Worm (Caenorhabditis elegans) whole organism, young adult: ENCODE data around the gene F12A10.8.

Source experiments
- B0336.3 ChIP-seq: fragments of 200-800 bp; sonication (Bioruptor generic); IDR thresholded peaks from 2 replicates; pipeline ENCODE4 v1.3.6; 2022; ENCODE audit warnings: missing genetic modification characterization, missing compliant biosample characterization
- C17E4.6 ChIP-seq: fragments of 200-800 bp; sonication (Bioruptor generic); IDR thresholded peaks from 2 replicates; pipeline ENCODE4 v1.3.6; 2022; ENCODE audit warnings: missing genetic modification reagents, missing genetic modification characterization, missing compliant biosample characterization
- F10E7.11 ChIP-seq: sonication (generic microtip); optimal IDR thresholded peaks from 2 replicates; lab custom pipeline; 2017; ENCODE audit warnings: mild to moderate bottlenecking, missing genetic modification characterization, moderate library complexity, missing compliant biosample characterization
- F33H1.4 ChIP-seq: fragments of 200-800 bp; sonication (Bioruptor generic); IDR thresholded peaks from 2 replicates; pipeline ENCODE4 v1.3.6; 2022; ENCODE audit warnings: missing genetic modification reagents, missing genetic modification characterization, missing compliant biosample characterization
- F37B4.10 ChIP-seq: fragments of 200-800 bp; sonication (Bioruptor generic); IDR thresholded peaks from 2 replicates; pipeline ENCODE4 v1.3.6; 2022; ENCODE audit warnings: missing genetic modification characterization, missing compliant biosample characterization
- F57A8.1 ChIP-seq: fragments of 200-800 bp; sonication (Bioruptor generic); optimal IDR thresholded peaks from 2 replicates; lab custom pipeline; 2018; ENCODE audit warnings: mild to moderate bottlenecking, missing genetic modification characterization, moderate library complexity, missing compliant biosample characterization
- Y53F4B.3 ChIP-seq: fragments of 200-800 bp; sonication (Bioruptor generic); IDR thresholded peaks from 2 replicates; pipeline ENCODE4 v1.3.6; 2022; ENCODE audit warnings: missing genetic modification reagents, missing genetic modification characterization, missing compliant biosample characterization
- Y53G8AR.9 ChIP-seq: fragments of 200-800 bp; sonication (Bioruptor generic); conservative IDR thresholded peaks from 2 replicates; pipeline ENCODE4 v1.3.6; 2022; ENCODE audit warnings: missing genetic modification reagents, missing genetic modification characterization, missing compliant biosample characterization
- Y79H2A.3 ChIP-seq: fragments of 200-800 bp; sonication (Bioruptor generic); conservative IDR thresholded peaks from 2 replicates; pipeline ENCODE4 v1.3.6; 2022; ENCODE audit warnings: missing genetic modification reagents, missing genetic modification characterization, missing compliant biosample characterization
- Y95B8A.8 ChIP-seq: fragments of 200-800 bp; sonication (Bioruptor generic); IDR thresholded peaks from 2 replicates; pipeline ENCODE4 v1.3.6; 2022; ENCODE audit warnings: missing genetic modification reagents, missing genetic modification characterization, missing compliant biosample characterization
- ZK185.1 ChIP-seq: sonication (generic microtip); optimal IDR thresholded peaks from 2 replicates; lab custom pipeline; 2016; ENCODE audit warnings: mild to moderate bottlenecking, missing genetic modification characterization, missing compliant biosample characterization; ENCODE audit not compliant: poor library complexity, severe bottlenecking
- aptf-2 ChIP-seq: fragments of 200-800 bp; sonication (Bioruptor generic); conservative IDR thresholded peaks from 2 replicates; pipeline ENCODE4 v1.3.6; 2022; ENCODE audit warnings: missing genetic modification reagents, missing genetic modification characterization, missing compliant biosample characterization
- atf-7 ChIP-seq: sonication (generic microtip); optimal IDR thresholded peaks from 2 replicates; lab custom pipeline; 2017; ENCODE audit warnings: mild to moderate bottlenecking, missing genetic modification characterization, missing compliant biosample characterization
- attf-3 ChIP-seq: fragments of 200-800 bp; sonication (Bioruptor generic); conservative IDR thresholded peaks from 2 replicates; pipeline ENCODE4 v1.3.6; 2022; ENCODE audit warnings: missing genetic modification reagents, missing genetic modification characterization, missing compliant biosample characterization
- attf-6 ChIP-seq: fragments of 200-800 bp; sonication (Bioruptor generic); IDR thresholded peaks from 2 replicates; pipeline ENCODE4 v1.3.6; 2022; ENCODE audit warnings: missing genetic modification reagents, missing genetic modification characterization, missing compliant biosample characterization
- bed-2 ChIP-seq: fragments of 200-800 bp; sonication (Bioruptor generic); IDR thresholded peaks from 2 replicates; pipeline ENCODE4 v1.3.6; 2022; ENCODE audit warnings: missing genetic modification reagents, missing genetic modification characterization, missing compliant biosample characterization
- cebp-1 ChIP-seq, 2 experiments: fragments of 200-800 bp in 1 of 2; sonication (Bioruptor generic) in 1 of 2; sonication (generic microtip) in 1 of 2; IDR thresholded peaks in 1 of 2; optimal IDR thresholded peaks in 1 of 2; 2 replicates each; pipeline versions ENCODE4 v1.3.6 to Lab custom; 2017 to 2022; ENCODE audit warnings: missing compliant biosample characterization in 2 of 2, missing genetic modification characterization in 2 of 2, mild to moderate bottlenecking in 1 of 2, missing genetic modification reagents in 1 of 2, moderate library complexity in 1 of 2
- cebp-2 ChIP-seq: fragments of 200-800 bp; sonication (Bioruptor generic); IDR thresholded peaks from 2 replicates; pipeline ENCODE4 v1.3.6; 2022; ENCODE audit warnings: missing genetic modification characterization, missing compliant biosample characterization
- ceh-40 ChIP-seq: fragments of 200-800 bp; sonication (Bioruptor generic); IDR thresholded peaks from 2 replicates; pipeline ENCODE4 v1.3.6; 2022; ENCODE audit warnings: missing genetic modification characterization, missing compliant biosample characterization
- chd-7 ChIP-seq: sonication (generic microtip); optimal IDR thresholded peaks from 2 replicates; lab custom pipeline; 2016; ENCODE audit warnings: mild to moderate bottlenecking, missing genetic modification characterization, moderate library complexity, missing compliant biosample characterization
- die-1 ChIP-seq: sonication (generic microtip); optimal IDR thresholded peaks from 2 replicates; lab custom pipeline; 2016; ENCODE audit warnings: missing genotype, mild to moderate bottlenecking, missing genetic modification characterization, missing compliant biosample characterization
- dox-1 ChIP-seq: fragments of 200-800 bp; sonication (Bioruptor generic); IDR thresholded peaks from 2 replicates; pipeline ENCODE4 v1.3.6; 2022; ENCODE audit warnings: missing genetic modification reagents, missing genetic modification characterization, missing compliant biosample characterization
- dpff-1 ChIP-seq: sonication (generic microtip); optimal IDR thresholded peaks from 2 replicates; lab custom pipeline; 2017; ENCODE audit warnings: mild to moderate bottlenecking, missing genetic modification characterization, missing compliant biosample characterization
- egl-18 ChIP-seq: fragments of 200-800 bp; sonication (Bioruptor generic); IDR thresholded peaks from 2 replicates; pipeline ENCODE4 v1.3.6; 2022; ENCODE audit warnings: missing genetic modification reagents, missing genetic modification characterization, missing compliant biosample characterization
- ets-4 ChIP-seq: fragments of 200-800 bp; sonication (Bioruptor generic); optimal IDR thresholded peaks from 2 replicates; lab custom pipeline; 2018; ENCODE audit warnings: mild to moderate bottlenecking, missing genetic modification characterization, missing compliant biosample characterization
- gei-17 ChIP-seq: fragments of 200-800 bp; sonication (Bioruptor generic); optimal IDR thresholded peaks from 2 replicates; lab custom pipeline; 2018; ENCODE audit warnings: mild to moderate bottlenecking, missing genetic modification characterization, missing compliant biosample characterization
- hmg-1.2 ChIP-seq: fragments of 200-800 bp; sonication (Bioruptor generic); IDR thresholded peaks from 2 replicates; pipeline ENCODE4 v1.3.6; 2022; ENCODE audit warnings: missing genetic modification reagents, missing genetic modification characterization, missing compliant biosample characterization
- hrde-1 ChIP-seq: sonication (generic microtip); optimal IDR thresholded peaks from 2 replicates; lab custom pipeline; 2016; ENCODE audit warnings: missing genetic modification characterization, mild to moderate bottlenecking, missing compliant biosample characterization, moderate library complexity, missing genotype, missing genetic modification reagents, borderline replicate concordance
- lag-1 ChIP-seq: fragments of 200-800 bp; sonication (Bioruptor generic); IDR thresholded peaks from 2 replicates; pipeline ENCODE4 v1.3.6; 2022; ENCODE audit warnings: missing genetic modification reagents, missing genetic modification characterization, missing compliant biosample characterization
- lin-54 ChIP-seq: fragments of 200-800 bp; sonication (Bioruptor generic); optimal IDR thresholded peaks from 2 replicates; lab custom pipeline; 2018; ENCODE audit warnings: mild to moderate bottlenecking, missing genetic modification characterization, missing compliant biosample characterization
- lsl-1 ChIP-seq: fragments of 200-800 bp; sonication (Bioruptor generic); optimal IDR thresholded peaks from 2 replicates; lab custom pipeline; 2018; ENCODE audit warnings: mild to moderate bottlenecking, missing genetic modification characterization, moderate library complexity, missing compliant biosample characterization
- madf-3 ChIP-seq: fragments of 200-800 bp; sonication (Bioruptor generic); IDR thresholded peaks from 2 replicates; pipeline ENCODE4 v1.3.6; 2022; ENCODE audit warnings: missing genetic modification reagents, missing genetic modification characterization, missing compliant biosample characterization
- mcd-1 ChIP-seq: fragments of 200-800 bp; sonication (Bioruptor generic); IDR thresholded peaks from 2 replicates; pipeline ENCODE4 v1.3.6; 2022; ENCODE audit warnings: missing genetic modification reagents, missing genetic modification characterization, missing compliant biosample characterization
- mel-28 ChIP-seq: sonication (generic microtip); optimal IDR thresholded peaks from 2 replicates; lab custom pipeline; 2016; ENCODE audit warnings: borderline replicate concordance, mild to moderate bottlenecking, missing genetic modification characterization, missing compliant biosample characterization
- nhr-90 ChIP-seq: sonication (generic microtip); optimal IDR thresholded peaks from 2 replicates; lab custom pipeline; 2016; ENCODE audit warnings: missing genotype, mild to moderate bottlenecking, missing genetic modification characterization, missing compliant biosample characterization
- pha-4 ChIP-seq: fragments of 150-350 bp; sonication (generic microtip); optimal IDR thresholded peaks from 2 replicates; lab custom pipeline; 2014; ENCODE audit warnings: missing biosample characterization, missing genetic modification reagents, missing genetic modification characterization
- rcor-1 ChIP-seq: fragments of 200-800 bp; sonication (Bioruptor generic); IDR thresholded peaks from 2 replicates; pipeline ENCODE4 v1.3.6; 2022; ENCODE audit warnings: missing genetic modification reagents, missing genetic modification characterization, missing compliant biosample characterization
- rpc-1 ChIP-seq, 2 experiments: fragments of 150-350 bp in 1 of 2; sonication (generic microtip) in 1 of 2; optimal IDR thresholded peaks; 2 replicates each; lab custom pipeline; 2014 to 2018; ENCODE audit warnings: missing biosample characterization in 1 of 2, missing genetic modification characterization in 1 of 2, missing genetic modification reagents in 1 of 2, missing genotype in 1 of 2
- sea-2 ChIP-seq: fragments of 200-800 bp; sonication (Bioruptor generic); IDR thresholded peaks from 2 replicates; pipeline ENCODE4 v1.3.6; 2022; ENCODE audit warnings: missing genetic modification characterization, missing compliant biosample characterization
- snpc-1.1 ChIP-seq: sonication (generic microtip); optimal IDR thresholded peaks from 2 replicates; lab custom pipeline; 2017; ENCODE audit warnings: missing genetic modification characterization, mild to moderate bottlenecking, missing compliant biosample characterization, antibody characterized with exemption, moderate library complexity, missing genotype, missing genetic modification reagents; ENCODE audit not compliant: insufficient read depth
- sptf-2 ChIP-seq: fragments of 200-800 bp; sonication (Bioruptor generic); optimal IDR thresholded peaks from 2 replicates; lab custom pipeline; 2018; ENCODE audit warnings: mild to moderate bottlenecking, missing genetic modification characterization, missing compliant biosample characterization
- unc-130 ChIP-seq: sonication (generic microtip); optimal IDR thresholded peaks from 2 replicates; lab custom pipeline; 2016; ENCODE audit warnings: missing genetic modification reagents, missing genetic modification characterization, missing compliant biosample characterization
- unc-62 ChIP-seq: fragments of 150-350 bp; optimal IDR thresholded peaks from 2 replicates; lab custom pipeline; 2014; ENCODE audit warnings: missing biosample characterization, missing genetic modification reagents, missing genetic modification characterization
- zfh-2 ChIP-seq: fragments of 200-800 bp; sonication (Bioruptor generic); conservative IDR thresholded peaks from 2 replicates; pipeline ENCODE4 v1.3.6; 2022; ENCODE audit warnings: missing genetic modification reagents, missing genetic modification characterization, missing compliant biosample characterization
- ztf-22 ChIP-seq: fragments of 200-800 bp; sonication (Bioruptor generic); optimal IDR thresholded peaks from 2 replicates; lab custom pipeline; 2018; ENCODE audit warnings: mild to moderate bottlenecking, missing genetic modification characterization, moderate library complexity, missing compliant biosample characterization
- ztf-26 ChIP-seq: sonication (generic microtip); optimal IDR thresholded peaks from 2 replicates; lab custom pipeline; 2017; ENCODE audit warnings: missing genetic modification characterization, missing compliant biosample characterization

F12A10.8 gene

DNA sequence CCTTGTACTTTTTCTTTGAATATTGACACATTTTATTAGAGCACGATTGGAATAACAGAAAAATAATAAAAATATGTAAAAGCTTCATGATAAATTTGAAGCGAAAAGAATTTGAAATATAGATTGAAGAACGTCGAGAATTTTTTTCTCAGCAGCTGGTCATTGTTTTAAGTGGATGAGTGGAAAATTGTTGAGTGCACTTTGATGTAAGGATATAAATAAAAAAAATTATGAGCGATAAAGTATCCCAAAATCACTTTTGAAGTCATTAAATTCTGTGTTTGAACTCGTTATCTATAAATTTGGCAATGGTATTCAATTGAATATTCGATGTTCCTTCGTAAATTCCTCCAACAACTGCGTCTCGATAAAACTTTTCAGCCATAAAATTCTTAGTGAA, 43.9 kb upstream of the F12A10.8 start, which contains the start of gene ins-13:
TSS of gene ins-13 (minus strand) at position 101 of the 400 bp plus-strand sequence.
- peak; percentile 29 for TF ChIP-seq ZK185.1 (tag; lab: Kevin White, UChicago)
- TF ChIP-seq F37B4.10 (GFP tag; lab: Robert Waterston, UW) = no peak

DNA sequence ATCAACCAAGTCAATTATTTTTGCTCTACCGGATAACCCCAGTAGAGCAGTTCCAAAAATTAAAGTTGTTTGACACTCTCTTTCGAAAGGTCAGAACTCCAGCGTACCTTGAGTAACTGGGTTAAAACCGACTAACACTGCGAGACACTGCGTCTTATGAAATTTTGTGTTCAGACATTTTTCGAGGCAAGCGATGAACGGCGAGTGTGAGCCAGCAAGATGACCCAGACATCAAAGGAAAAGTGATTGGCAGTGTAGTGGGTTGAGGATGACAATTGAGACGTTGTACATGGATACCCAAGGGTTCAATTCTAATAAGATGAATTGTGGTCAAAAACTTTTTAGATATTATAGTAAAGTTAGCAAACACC, 43.3 kb upstream of the F12A10.8 start:
- TF ChIP-seq F33H1.4 (GFP tag; lab: Robert Waterston, UW) (no peak), cebp-1 (GFP tag; IDR thresholded peaks at IDR 0.05; lab: Robert Waterston, UW) (peak; percentile 64), cebp-1 (tag; optimal IDR thresholded peaks at IDR 0.05; lab: Kevin White, UChicago) (peak; percentile 60), mel-28 (tag; lab: Kevin White, UChicago) (no peak), attf-3 (GFP tag; lab: Robert Waterston, UW) (peak; percentile 49), chd-7 (no peak), C17E4.6 (GFP tag; lab: Robert Waterston, UW) (no peak), hrde-1 (tag; lab: Kevin White, UChicago) (no peak), sea-2 (GFP tag; lab: Robert Waterston, UW) (no peak), Y95B8A.8 (no peak), unc-130 (GFP tag; lab: Kevin White, UChicago) (no peak), lsl-1 (GFP tag; lab: Kevin White, UChicago) (no peak), sptf-2 (GFP tag; lab: Kevin White, UChicago) (no peak), zfh-2 (GFP tag; lab: Robert Waterston, UW) (no peak), Y53F4B.3 (GFP tag; lab: Robert Waterston, UW) (no peak), egl-18 (0 out of 2 replicates have a peak, but pooled peaks have one; percentile 9), unc-62 (GFP tag; lab: Kevin White, UChicago) (no peak), rpc-1 (optimal IDR thresholded peaks at IDR 0.05; lab: Kevin White, UChicago) (no peak), rpc-1 (tag; optimal IDR thresholded peaks at IDR 0.05; lab: Kevin White, UChicago) (no peak), ztf-22 (GFP tag; lab: Kevin White, UChicago) (peak; percentile 50), aptf-2 (GFP tag; lab: Robert Waterston, UW) (no peak), dpff-1 (tag; lab: Kevin White, UChicago) (no peak), F10E7.11 (tag; lab: Kevin White, UChicago) (no peak), rcor-1 (GFP tag; lab: Robert Waterston, UW) (peak; percentile 31; the same call in 1 of the 2 replicates), F37B4.10 (GFP tag; lab: Robert Waterston, UW) (no peak), ztf-26 (no peak), mcd-1 (GFP tag; lab: Robert Waterston, UW) (peak; percentile 61), die-1 (tag; lab: Kevin White, UChicago) (no peak), madf-3 (GFP tag; lab: Robert Waterston, UW) (no peak), snpc-1.1 (tag; lab: Kevin White, UChicago) (peak; percentile 82), F57A8.1 (GFP tag; lab: Kevin White, UChicago) (no peak), Y53G8AR.9 (GFP tag; lab: Robert Waterston, UW) (peak; percentile 37), bed-2 (GFP tag; lab: Robert Waterston, UW) (no peak), lin-54 (GFP tag; lab: Kevin White, UChicago) (peak; percentile 25), gei-17 (no peak), cebp-2 (GFP tag; lab: Robert Waterston, UW) (no peak), lag-1 (GFP tag; lab: Robert Waterston, UW) (no peak), ceh-40 (no peak), ets-4 (GFP tag; lab: Kevin White, UChicago) (peak; percentile 33), attf-6 (GFP tag; lab: Robert Waterston, UW) (peak; percentile 98), dox-1 (GFP tag; lab: Robert Waterston, UW) (peak; percentile 14; the same call in 1 of the 2 replicates), pha-4 (tag; lab: Kevin White, UChicago) (peak; percentile 92), nhr-90 (tag; lab: Kevin White, UChicago) (no peak), hmg-1.2 (peak; percentile 53), Y79H2A.3 (no peak), atf-7 (tag; lab: Kevin White, UChicago) (no peak), B0336.3 (GFP tag; lab: Robert Waterston, UW) (peak; percentile 54; the same call in 1 of the 2 replicates)
